Fruit fly (Drosophila melanogaster) whole organism, embryonic: ENCODE measurements around the gene CG14564.

ENCODE experiments used
- Atf-2 ChIP-seq: fragments of 200-800 bp; sonication (Bioruptor generic); optimal IDR thresholded peaks from 2 replicates; lab custom pipeline; 2016; ENCODE audit warnings: missing biosample characterization, missing genetic modification characterization
- B-H1 ChIP-seq: fragments of 200-800 bp; sonication (Bioruptor generic); IDR thresholded peaks from 3 replicates; pipeline ENCODE4 v1.3.6; 2022; ENCODE audit warnings: missing biosample characterization, missing genetic modification characterization
- CG11723 ChIP-seq: fragments of 200-800 bp; sonication (Bioruptor generic); optimal IDR thresholded peaks from 2 replicates; lab custom pipeline; 2017; ENCODE audit warnings: missing biosample characterization, mild to moderate bottlenecking, missing genetic modification characterization
- CG12299 ChIP-seq: fragments of 200-800 bp; sonication (Bioruptor generic); optimal IDR thresholded peaks from 2 replicates; lab custom pipeline; 2018; ENCODE audit warnings: missing biosample characterization, mild to moderate bottlenecking, missing genetic modification characterization
- CG12942 ChIP-seq: fragments of 200-800 bp; sonication (Bioruptor generic); optimal IDR thresholded peaks from 3 replicates; lab custom pipeline; 2016; ENCODE audit warnings: missing biosample characterization, missing genetic modification characterization
- CG17361 ChIP-seq: fragments of 200-800 bp; sonication (Bioruptor generic); IDR thresholded peaks from 3 replicates; pipeline ENCODE4 v1.3.6; 2022; ENCODE audit warnings: missing biosample characterization, missing genetic modification characterization
- CG17385 ChIP-seq: fragments of 200-800 bp; sonication (Bioruptor generic); optimal IDR thresholded peaks from 3 replicates; lab custom pipeline; 2018; ENCODE audit warnings: missing biosample characterization, mild to moderate bottlenecking, missing genetic modification characterization
- CG18011 ChIP-seq: fragments of 200-800 bp; sonication (Bioruptor generic); optimal IDR thresholded peaks from 2 replicates; lab custom pipeline; 2017; ENCODE audit warnings: missing biosample characterization, missing genetic modification characterization, mild to moderate bottlenecking, moderate library complexity, missing genotype
- CG18619 ChIP-seq: fragments of 200-800 bp; sonication (Bioruptor generic); optimal IDR thresholded peaks from 3 replicates; lab custom pipeline; 2017; ENCODE audit warnings: missing biosample characterization, mild to moderate bottlenecking, missing genetic modification characterization
- CG18764 ChIP-seq: fragments of 200-800 bp; sonication (Bioruptor generic); optimal IDR thresholded peaks from 3 replicates; lab custom pipeline; 2016; ENCODE audit warnings: missing biosample characterization, missing genetic modification characterization
- CG2120 ChIP-seq: fragments of 200-800 bp; sonication (Bioruptor generic); optimal IDR thresholded peaks from 3 replicates; lab custom pipeline; 2016; ENCODE audit warnings: missing biosample characterization, missing genetic modification characterization
- CG2202 ChIP-seq: fragments of 200-800 bp; sonication (Bioruptor generic); optimal IDR thresholded peaks from 2 replicates; lab custom pipeline; 2018; ENCODE audit warnings: missing biosample characterization, mild to moderate bottlenecking, missing genetic modification characterization
- CG30020 ChIP-seq: fragments of 200-800 bp; optimal IDR thresholded peaks from 2 replicates; lab custom pipeline; 2019; ENCODE audit warnings: missing biosample characterization, mild to moderate bottlenecking, missing genetic modification characterization, moderate library complexity
- CG3065 ChIP-seq: fragments of 200-800 bp; sonication (Bioruptor generic); optimal IDR thresholded peaks from 2 replicates; lab custom pipeline; 2016; ENCODE audit warnings: missing biosample characterization, missing genetic modification characterization
- CG6175 ChIP-seq: fragments of 200-800 bp; sonication (Bioruptor generic); IDR thresholded peaks from 3 replicates; pipeline ENCODE4 v1.3.6; 2022; ENCODE audit warnings: missing biosample characterization, missing genetic modification characterization
- CG7271 ChIP-seq: fragments of 200-800 bp; sonication (Bioruptor generic); optimal IDR thresholded peaks from 2 replicates; lab custom pipeline; 2018; ENCODE audit warnings: missing biosample characterization, mild to moderate bottlenecking, missing genetic modification characterization, moderate library complexity
- CG8281 ChIP-seq: fragments of 200-800 bp; sonication (Bioruptor generic); optimal IDR thresholded peaks from 2 replicates; lab custom pipeline; 2018; ENCODE audit warnings: missing biosample characterization, mild to moderate bottlenecking, missing genetic modification characterization, moderate library complexity
- CG8478 ChIP-seq: fragments of >200 bp; optimal IDR thresholded peaks from 2 replicates; lab custom pipeline; 2018
- Doc3 ChIP-seq: fragments of 200-800 bp; sonication (Bioruptor generic); IDR thresholded peaks from 3 replicates; pipeline ENCODE4 v1.3.6; 2022; ENCODE audit warnings: missing biosample characterization, missing genetic modification characterization; ENCODE audit not compliant: partially characterized antibody
- Elba2 ChIP-seq: fragments of 200-800 bp; sonication (Bioruptor generic); optimal IDR thresholded peaks from 3 replicates; lab custom pipeline; 2016; ENCODE audit warnings: missing biosample characterization, missing genetic modification characterization
- Ets97D ChIP-seq: fragments of 200-800 bp; sonication (Bioruptor generic); optimal IDR thresholded peaks from 3 replicates; lab custom pipeline; 2016; ENCODE audit warnings: missing biosample characterization, missing genetic modification characterization
- H15 ChIP-seq: fragments of 200-800 bp; sonication (Bioruptor generic); IDR thresholded peaks from 3 replicates; pipeline ENCODE4 v1.3.6; 2022; ENCODE audit warnings: missing biosample characterization, missing genetic modification characterization
- NC2β ChIP-seq: fragments of 200-800 bp; sonication (Bioruptor generic); optimal IDR thresholded peaks from 2 replicates; lab custom pipeline; 2016; ENCODE audit warnings: missing biosample characterization, missing genetic modification characterization
- Oaz ChIP-seq: fragments of 200-800 bp; sonication (Bioruptor generic); IDR thresholded peaks from 2 replicates; pipeline ENCODE4 v1.3.6; 2022; ENCODE audit warnings: missing biosample characterization, missing genetic modification characterization
- Oli ChIP-seq: fragments of 200-800 bp; sonication (Bioruptor generic); optimal IDR thresholded peaks from 2 replicates; lab custom pipeline; 2018; ENCODE audit warnings: missing biosample characterization, mild to moderate bottlenecking, missing genetic modification characterization, moderate library complexity
- Trl ChIP-seq, 3 experiments: fragments of >200 bp in 2 of 3; fragments of 200-800 bp in 1 of 3; sonication (Bioruptor generic) in 1 of 3; optimal IDR thresholded peaks; 2 replicates in 1 of 3; 3 replicates in 2 of 3; lab custom pipeline; 2016 to 2017; ENCODE audit warnings: missing biosample characterization in 1 of 3, missing genetic modification characterization in 1 of 3
- Xbp1 ChIP-seq: fragments of 200-800 bp; sonication (Bioruptor generic); optimal IDR thresholded peaks from 3 replicates; lab custom pipeline; 2016; ENCODE audit warnings: missing biosample characterization, mild to moderate bottlenecking, missing genetic modification characterization
- Xrp1 ChIP-seq: fragments of 200-800 bp; sonication (Bioruptor generic); IDR thresholded peaks from 2 replicates; pipeline ENCODE4 v1.3.6; 2022; ENCODE audit warnings: missing biosample characterization, missing genetic modification characterization
- abd-A ChIP-seq: fragments of 200-800 bp; sonication (Bioruptor generic); optimal IDR thresholded peaks from 3 replicates; lab custom pipeline; 2019; ENCODE audit warnings: missing biosample characterization, mild to moderate bottlenecking, missing genetic modification characterization, moderate library complexity
- aop ChIP-seq: fragments of 200-800 bp; sonication (Bioruptor generic); IDR thresholded peaks from 2 replicates; pipeline ENCODE4 v1.3.6; 2022; ENCODE audit warnings: missing biosample characterization, missing genetic modification characterization
- croc ChIP-seq: fragments of 200-800 bp; sonication (Bioruptor generic); conservative IDR thresholded peaks from 3 replicates; pipeline ENCODE4 v1.3.6; 2022; ENCODE audit warnings: missing biosample characterization, missing genetic modification characterization
- disco-r ChIP-seq: fragments of 200-800 bp; sonication (Bioruptor generic); optimal IDR thresholded peaks from 2 replicates; lab custom pipeline; 2016; ENCODE audit warnings: missing biosample characterization, missing genetic modification characterization
- dysf ChIP-seq: fragments of 200-800 bp; sonication (Bioruptor generic); IDR thresholded peaks from 3 replicates; pipeline ENCODE4 v1.3.6; 2022; ENCODE audit warnings: missing biosample characterization, missing genetic modification characterization
- ftz-f1 ChIP-seq: fragments of 200-800 bp; sonication (Bioruptor generic); optimal IDR thresholded peaks from 2 replicates; lab custom pipeline; 2016; ENCODE audit warnings: missing biosample characterization, missing genetic modification characterization
- gro ChIP-seq: fragments of 200-800 bp; sonication (Bioruptor generic); optimal IDR thresholded peaks from 2 replicates; lab custom pipeline; 2016; ENCODE audit warnings: missing biosample characterization, missing genetic modification characterization
- gsb ChIP-seq: fragments of 200-800 bp; sonication (Bioruptor generic); IDR thresholded peaks from 2 replicates; pipeline ENCODE4 v1.3.6; 2022; ENCODE audit warnings: missing biosample characterization, missing genetic modification characterization
- hbn ChIP-seq: fragments of 200-800 bp; sonication (Bioruptor generic); IDR thresholded peaks from 2 replicates; pipeline ENCODE4 v1.3.6; 2022; ENCODE audit warnings: missing biosample characterization, missing genetic modification characterization; ENCODE audit not compliant: partially characterized antibody
- klu ChIP-seq: fragments of 200-800 bp; sonication (Bioruptor generic); IDR thresholded peaks from 2 replicates; pipeline ENCODE4 v1.3.6; 2022; ENCODE audit warnings: missing biosample characterization, missing genetic modification characterization
- lola ChIP-seq, 3 experiments: fragments of >200 bp in 2 of 3; fragments of 200-800 bp in 1 of 3; sonication (Bioruptor generic) in 1 of 3; optimal IDR thresholded peaks; 2 replicates each; lab custom pipeline; 2017 to 2019; ENCODE audit warnings: missing biosample characterization in 3 of 3, missing genetic modification characterization in 3 of 3, mild to moderate bottlenecking in 1 of 3, moderate library complexity in 1 of 3
- lov ChIP-seq, 2 experiments: fragments of 200-800 bp in 1 of 2; fragments of >200 bp in 1 of 2; sonication (Bioruptor generic) in 1 of 2; IDR thresholded peaks in 1 of 2; optimal IDR thresholded peaks in 1 of 2; 2 replicates in 1 of 2; 3 replicates in 1 of 2; pipeline versions ENCODE4 v1.3.6 to Lab custom; 2017 to 2022; ENCODE audit warnings: missing biosample characterization in 1 of 2, missing genetic modification characterization in 1 of 2
- pita ChIP-seq: fragments of 200-800 bp; sonication (Bioruptor generic); optimal IDR thresholded peaks from 2 replicates; lab custom pipeline; 2017; ENCODE audit warnings: missing biosample characterization, mild to moderate bottlenecking, missing genetic modification characterization
- prd ChIP-seq, 3 experiments: fragments of >200 bp in 2 of 3; fragments of 200-800 bp in 1 of 3; sonication (Bioruptor generic) in 1 of 3; optimal IDR thresholded peaks in 2 of 3; IDR thresholded peaks in 1 of 3; 2 replicates in 2 of 3; 3 replicates in 1 of 3; pipeline versions ENCODE4 v1.3.6 to Lab custom; 2017 to 2022; ENCODE audit warnings: missing biosample characterization in 1 of 3, missing genetic modification characterization in 1 of 3
- rib ChIP-seq: fragments of 200-800 bp; sonication (Bioruptor generic); IDR thresholded peaks from 2 replicates; pipeline ENCODE4 v1.3.6; 2022; ENCODE audit warnings: missing biosample characterization, missing genetic modification characterization
- salm ChIP-seq: fragments of 200-800 bp; sonication (Bioruptor generic); optimal IDR thresholded peaks from 2 replicates; lab custom pipeline; 2018; ENCODE audit warnings: missing biosample characterization, mild to moderate bottlenecking, missing genetic modification characterization
- sim ChIP-seq: fragments of 200-800 bp; sonication (Bioruptor generic); IDR thresholded peaks from 2 replicates; pipeline ENCODE4 v1.3.6; 2022; ENCODE audit warnings: missing biosample characterization, missing genetic modification characterization
- tgo ChIP-seq: fragments of 200-800 bp; sonication (Bioruptor generic); IDR thresholded peaks from 3 replicates; pipeline ENCODE4 v1.3.6; 2022; ENCODE audit warnings: missing biosample characterization, missing genetic modification characterization
- tll ChIP-seq, 2 experiments: fragments of 200-800 bp in 1 of 2; fragments of >200 bp in 1 of 2; sonication (Bioruptor generic) in 1 of 2; optimal IDR thresholded peaks; 2 replicates each; lab custom pipeline; 2017 to 2019; ENCODE audit warnings: missing biosample characterization in 2 of 2, missing genetic modification characterization in 2 of 2, mild to moderate bottlenecking in 1 of 2, moderate library complexity in 1 of 2
- unpg ChIP-seq: fragments of 200-800 bp; sonication (Bioruptor generic); optimal IDR thresholded peaks from 3 replicates; lab custom pipeline; 2018; ENCODE audit warnings: missing biosample characterization, mild to moderate bottlenecking, missing genetic modification characterization, moderate library complexity
- wdn ChIP-seq: fragments of 200-800 bp; sonication (Bioruptor generic); IDR thresholded peaks from 2 replicates; pipeline ENCODE4 v1.3.6; 2022; ENCODE audit warnings: missing biosample characterization, missing genetic modification characterization

The CG14564 gene

dm6 chr3L:21727013-21727727 lies 29.8 kb upstream of the CG14564 start (continued):
- TF ChIP-seq klu (GFP tag; lab: Robert Waterston, UW) (no peak), CG18619 (GFP tag; lab: Kevin White, UChicago) (no peak), CG8478 (lab: Kevin White, UChicago) (no peak), Ets97D (GFP tag; lab: Kevin White, UChicago) (no peak), Elba2 (GFP tag; lab: Kevin White, UChicago) (no peak), CG18764 (no peak), tgo (GFP tag; lab: Robert Waterston, UW) (no peak), CG18011 (GFP tag; lab: Kevin White, UChicago) (no peak), B-H1 (GFP tag; lab: Robert Waterston, UW) (no peak), gsb (no peak), croc (GFP tag; lab: Robert Waterston, UW) (no peak), Oli (tag; lab: Kevin White, UChicago) (peak; percentile 11), Doc3 (GFP tag; lab: Robert Waterston, UW) (no peak), NC2β (GFP tag; lab: Kevin White, UChicago) (no peak), wdn (GFP tag; lab: Robert Waterston, UW) (no peak), CG6175 (GFP tag; lab: Robert Waterston, UW) (no peak), unpg (GFP tag; lab: Kevin White, UChicago) (no peak), CG7271 (tag; lab: Kevin White, UChicago) (no peak), lov (optimal IDR thresholded peaks at IDR 0.05; lab: Kevin White, UChicago) (no peak), lov (GFP tag; IDR thresholded peaks at IDR 0.05; lab: Robert Waterston, UW) (no peak), hbn (GFP tag; lab: Robert Waterston, UW) (no peak), Atf-2 (GFP tag; lab: Kevin White, UChicago) (no peak), CG12942 (no peak), Trl (optimal IDR thresholded peaks at IDR 0.05; lab: Kevin White, UChicago) (no peak), Trl (GFP tag; optimal IDR thresholded peaks at IDR 0.05; lab: Kevin White, UChicago) (no peak), H15 (GFP tag; lab: Robert Waterston, UW) (no peak), Oaz (no peak), disco-r (GFP tag; lab: Kevin White, UChicago) (no peak), CG17361 (no peak; the same call in 2 of the 3 replicates), abd-A (tag; lab: Kevin White, UChicago) (no peak), CG3065 (no peak), CG17385 (GFP tag; lab: Kevin White, UChicago) (no peak), sim (GFP tag; lab: Robert Waterston, UW) (no peak), CG2120 (GFP tag; lab: Kevin White, UChicago) (no peak), CG11723 (no peak), CG8281 (tag; lab: Kevin White, UChicago) (no peak), dysf (no peak), salm (tag; lab: Kevin White, UChicago) (no peak), tll (GFP tag; optimal IDR thresholded peaks at IDR 0.05; lab: Kevin White, UChicago) (no peak), pita (GFP tag; lab: Kevin White, UChicago) (no peak), Xrp1 (GFP tag; lab: Robert Waterston, UW) (no peak), CG30020 (tag; lab: Kevin White, UChicago) (no peak), rib (no peak), aop (GFP tag; lab: Robert Waterston, UW) (no peak), ftz-f1 (GFP tag; lab: Kevin White, UChicago) (no peak), Xbp1 (GFP tag; lab: Kevin White, UChicago) (no peak), prd (optimal IDR thresholded peaks at IDR 0.05; lab: Kevin White, UChicago) (no peak), prd (GFP tag; IDR thresholded peaks at IDR 0.05; lab: Robert Waterston, UW) (peak; percentile 35; the same call in 1 of the 3 replicates), lola (GFP tag; optimal IDR thresholded peaks at IDR 0.05; lab: Kevin White, UChicago) (peak in 1 of 3 experiments; percentile 70), gro (GFP tag; lab: Kevin White, UChicago) (no peak), CG2202 (tag; lab: Kevin White, UChicago) (peak; percentile 2), CG12299 (no peak)
